1 worm cellular context compared by ENCODE assay signal in genomic region chrII:7356773-7357172, ce11.
A peak's percentile ranks its signal among the peaks of the same experiment; 100 is the strongest.
TF ChIP-seq lines count a peak whose summit lies in the region.

No protein-coding gene starts in this region.

TF ChIP-seq in whole organism, L1 larva, 84 proteins besides CTCF, POLR2A, EP300 and RAD21 (continued from another document):
- TF ChIP-seq ceh-82 (tag; optimal IDR thresholded peaks at IDR 0.05; lab: Kevin White, UChicago) (peak in 1 of 3 experiments; percentile 37), lin-35 (GFP tag; optimal IDR thresholded peaks at IDR 0.05; lab: Kevin White, UChicago) (peak; percentile 26 to 58), efl-1 (optimal IDR thresholded peaks at IDR 0.05; lab: Kevin White, UChicago) (peak; percentile 38 to 51), efl-1 (GFP tag; optimal IDR thresholded peaks at IDR 0.05 in 1 of 2; lab: Kevin White, UChicago) (peak; percentile 27 to 65), pax-3 (tag; optimal IDR thresholded peaks at IDR 0.05; lab: Kevin White, UChicago) (no peak), lir-3 (tag; optimal IDR thresholded peaks at IDR 0.05; lab: Kevin White, UChicago; ENCODE audit: poor library complexity) (no peak), hlh-4 (tag; optimal IDR thresholded peaks at IDR 0.05; lab: Kevin White, UChicago) (no peak), blmp-1 (tag; optimal IDR thresholded peaks at IDR 0.05; lab: Kevin White, UChicago) (peak; percentile 44), nhr-85 (tag; lab: Kevin White, UChicago) (peak; percentile 5), nhr-76 (tag; optimal IDR thresholded peaks at IDR 0.05; lab: Kevin White, UChicago) (no peak)
